Fruit fly (Drosophila melanogaster) whole organism, embryonic: ENCODE data around the gene Ir92a.
A peak's percentile ranks its signal among the peaks of the same experiment; 100 is the strongest.

Experiments used
- Abd-B ChIP-seq: fragments of 200-800 bp; sonication (Bioruptor generic); optimal IDR thresholded peaks from 2 replicates; lab custom pipeline; 2018; ENCODE audit warnings: missing biosample characterization, mild to moderate bottlenecking, missing genetic modification characterization, moderate library complexity
- Awh ChIP-seq: fragments of 200-800 bp; sonication (Bioruptor generic); IDR thresholded peaks from 2 replicates; pipeline ENCODE4, ENCODE4 v1.3.6; 2022; ENCODE audit warnings: missing biosample characterization, missing genetic modification characterization
- BEAF-32 ChIP-seq: fragments of 200-800 bp; sonication (Bioruptor generic); optimal IDR thresholded peaks from 3 replicates; lab custom pipeline; 2017; ENCODE audit warnings: missing biosample characterization, missing genetic modification characterization, mild to moderate bottlenecking, moderate library complexity, missing genetic modification reagents
- Bdp1 ChIP-seq: fragments of 200-800 bp; sonication (Bioruptor generic); optimal IDR thresholded peaks from 3 replicates; lab custom pipeline; 2016; ENCODE audit warnings: missing biosample characterization, missing genetic modification characterization
- CG10267 ChIP-seq: fragments of 200-800 bp; sonication (Bioruptor generic); optimal IDR thresholded peaks from 2 replicates; lab custom pipeline; 2018; ENCODE audit warnings: missing biosample characterization, mild to moderate bottlenecking, missing genetic modification characterization, moderate library complexity
- CG10274 ChIP-seq: fragments of 200-800 bp; sonication (Bioruptor generic); optimal IDR thresholded peaks from 3 replicates; lab custom pipeline; 2017; ENCODE audit warnings: missing biosample characterization, mild to moderate bottlenecking, missing genetic modification characterization
- CG10321 ChIP-seq: fragments of 200-800 bp; sonication (Bioruptor generic); IDR thresholded peaks from 2 replicates; pipeline ENCODE4 v1.3.6; 2022; ENCODE audit warnings: missing biosample characterization, missing genetic modification characterization
- CG12104 ChIP-seq: fragments of 200-800 bp; sonication (Bioruptor generic); optimal IDR thresholded peaks from 3 replicates; lab custom pipeline; 2016; ENCODE audit warnings: missing biosample characterization, missing genetic modification characterization
- CG12744 ChIP-seq: fragments of 200-800 bp; sonication (Bioruptor generic); optimal IDR thresholded peaks from 2 replicates; lab custom pipeline; 2016; ENCODE audit warnings: missing biosample characterization, missing genetic modification characterization
- CG14965 ChIP-seq: fragments of 200-800 bp; sonication (Bioruptor generic); optimal IDR thresholded peaks from 2 replicates; lab custom pipeline; 2016; ENCODE audit warnings: missing biosample characterization, missing genetic modification characterization, borderline replicate concordance
- CG1529 ChIP-seq: fragments of 200-800 bp; sonication (Bioruptor generic); optimal IDR thresholded peaks from 3 replicates; lab custom pipeline; 2018; ENCODE audit warnings: missing biosample characterization, missing genetic modification characterization
- CG1602 ChIP-seq: fragments of 200-800 bp; sonication (Bioruptor generic); optimal IDR thresholded peaks from 3 replicates; lab custom pipeline; 2016; ENCODE audit warnings: missing biosample characterization, missing genetic modification characterization
- CG1832 ChIP-seq: fragments of 200-800 bp; sonication (Bioruptor generic); optimal IDR thresholded peaks from 2 replicates; lab custom pipeline; 2017; ENCODE audit warnings: missing biosample characterization, mild to moderate bottlenecking, missing genetic modification characterization, inconsistent platforms
- CG2678 ChIP-seq: fragments of 200-800 bp; sonication (Bioruptor generic); optimal IDR thresholded peaks from 3 replicates; lab custom pipeline; 2019; ENCODE audit warnings: missing biosample characterization, mild to moderate bottlenecking, missing genetic modification characterization, moderate library complexity
- CG2889 ChIP-seq: fragments of 200-800 bp; sonication (Bioruptor generic); IDR thresholded peaks from 3 replicates; pipeline ENCODE4 v1.3.6; 2022; ENCODE audit warnings: missing biosample characterization, missing genetic modification characterization
- CG32767 ChIP-seq: fragments of 200-800 bp; sonication (Bioruptor generic); IDR thresholded peaks from 2 replicates; pipeline ENCODE4 v1.3.6; 2022; ENCODE audit warnings: missing biosample characterization, missing genetic modification characterization
- CG32772 ChIP-seq: fragments of 200-800 bp; sonication (Bioruptor generic); IDR thresholded peaks from 2 replicates; pipeline ENCODE4 v1.3.6; 2022; ENCODE audit warnings: missing biosample characterization, missing genetic modification characterization
- CG3847 ChIP-seq: fragments of 200-800 bp; sonication (Bioruptor generic); IDR thresholded peaks from 2 replicates; pipeline ENCODE4 v1.3.6; 2022; ENCODE audit warnings: missing biosample characterization, missing genetic modification characterization
- CG43689 ChIP-seq: fragments of 200-800 bp; sonication (Bioruptor generic); IDR thresholded peaks from 2 replicates; pipeline ENCODE4 v1.3.6; 2022; ENCODE audit warnings: missing biosample characterization, missing genetic modification characterization
- CG4424 ChIP-seq: fragments of 200-800 bp; sonication (Bioruptor generic); optimal IDR thresholded peaks from 3 replicates; lab custom pipeline; 2016; ENCODE audit warnings: missing biosample characterization, missing genetic modification characterization
- CG5180 ChIP-seq: fragments of 200-800 bp; sonication (Bioruptor generic); optimal IDR thresholded peaks from 3 replicates; lab custom pipeline; 2017; ENCODE audit warnings: missing biosample characterization, missing genetic modification characterization, mild to moderate bottlenecking, moderate library complexity, missing genetic modification reagents
- CG8944 ChIP-seq: fragments of 200-800 bp; sonication (Bioruptor generic); optimal IDR thresholded peaks from 3 replicates; lab custom pipeline; 2016; ENCODE audit warnings: missing biosample characterization, missing genetic modification characterization
- CG9797 ChIP-seq: fragments of 200-800 bp; sonication (Bioruptor generic); optimal IDR thresholded peaks from 3 replicates; lab custom pipeline; 2018; ENCODE audit warnings: missing biosample characterization, mild to moderate bottlenecking, missing genetic modification characterization
- Doc3 ChIP-seq: fragments of 200-800 bp; sonication (Bioruptor generic); IDR thresholded peaks from 3 replicates; pipeline ENCODE4 v1.3.6; 2022; ENCODE audit warnings: missing biosample characterization, missing genetic modification characterization; ENCODE audit not compliant: partially characterized antibody
- Meics ChIP-seq: fragments of 200-800 bp; sonication (Bioruptor generic); optimal IDR thresholded peaks from 2 replicates; lab custom pipeline; 2017; ENCODE audit warnings: missing biosample characterization, mild to moderate bottlenecking, missing genetic modification characterization
- Side ChIP-seq: fragments of 200-800 bp; sonication (Bioruptor generic); optimal IDR thresholded peaks from 2 replicates; lab custom pipeline; 2016; ENCODE audit warnings: missing biosample characterization, missing genetic modification characterization
- Stat92E ChIP-seq, 3 experiments: fragments of >200 bp in 2 of 3; fragments of 200-800 bp in 1 of 3; sonication (Bioruptor generic) in 1 of 3; optimal IDR thresholded peaks; 2 replicates each; lab custom pipeline; 2017 to 2019; ENCODE audit warnings: missing biosample characterization in 3 of 3, missing genetic modification characterization in 3 of 3, mild to moderate bottlenecking in 1 of 3, moderate library complexity in 1 of 3
- YL-1 ChIP-seq: fragments of 200-800 bp; sonication (Bioruptor generic); optimal IDR thresholded peaks from 3 replicates; lab custom pipeline; 2017; ENCODE audit warnings: missing biosample characterization, mild to moderate bottlenecking, missing genetic modification characterization
- abd-A ChIP-seq: fragments of 200-800 bp; sonication (Bioruptor generic); optimal IDR thresholded peaks from 3 replicates; lab custom pipeline; 2019; ENCODE audit warnings: missing biosample characterization, mild to moderate bottlenecking, missing genetic modification characterization, moderate library complexity
- az2 ChIP-seq: fragments of 200-800 bp; sonication (Bioruptor generic); optimal IDR thresholded peaks from 3 replicates; lab custom pipeline; 2016; ENCODE audit warnings: missing biosample characterization, missing genetic modification characterization
- bigmax ChIP-seq: fragments of 200-800 bp; sonication (Bioruptor generic); optimal IDR thresholded peaks from 2 replicates; lab custom pipeline; 2018; ENCODE audit warnings: missing biosample characterization, mild to moderate bottlenecking, missing genetic modification characterization
- chif ChIP-seq, 2 experiments: fragments of 200-800 bp; sonication (Bioruptor generic); optimal IDR thresholded peaks; 3 replicates each; lab custom pipeline; 2016; ENCODE audit warnings: missing biosample characterization in 2 of 2, missing genetic modification characterization in 2 of 2
- crol ChIP-seq: fragments of 200-800 bp; sonication (Bioruptor generic); IDR thresholded peaks from 2 replicates; pipeline ENCODE4 v1.3.6; 2022; ENCODE audit warnings: missing biosample characterization, missing genetic modification characterization
- dysf ChIP-seq: fragments of 200-800 bp; sonication (Bioruptor generic); IDR thresholded peaks from 3 replicates; pipeline ENCODE4 v1.3.6; 2022; ENCODE audit warnings: missing biosample characterization, missing genetic modification characterization
- exex ChIP-seq: fragments of 200-800 bp; sonication (Bioruptor generic); optimal IDR thresholded peaks from 4 replicates; lab custom pipeline; 2018; ENCODE audit warnings: missing biosample characterization, mild to moderate bottlenecking, missing genetic modification characterization, moderate library complexity
- eyg ChIP-seq: fragments of 200-800 bp; sonication (Bioruptor generic); optimal IDR thresholded peaks from 3 replicates; lab custom pipeline; 2016; ENCODE audit warnings: missing biosample characterization, missing genetic modification characterization
- hb ChIP-seq: fragments of 200-800 bp; sonication (Bioruptor generic); IDR thresholded peaks from 3 replicates; pipeline ENCODE4 v1.3.6; 2022; ENCODE audit warnings: missing biosample characterization, missing genetic modification characterization; ENCODE audit not compliant: partially characterized antibody
- hbn ChIP-seq: fragments of 200-800 bp; sonication (Bioruptor generic); IDR thresholded peaks from 2 replicates; pipeline ENCODE4 v1.3.6; 2022; ENCODE audit warnings: missing biosample characterization, missing genetic modification characterization; ENCODE audit not compliant: partially characterized antibody
- kni ChIP-seq: fragments of 200-800 bp; sonication (Bioruptor generic); optimal IDR thresholded peaks from 3 replicates; lab custom pipeline; 2017; ENCODE audit warnings: mild to moderate bottlenecking, missing biosample characterization, missing genetic modification reagents, missing genetic modification characterization
- oc ChIP-seq: fragments of 200-800 bp; sonication (Bioruptor generic); optimal IDR thresholded peaks from 2 replicates; lab custom pipeline; 2018; ENCODE audit warnings: missing biosample characterization, mild to moderate bottlenecking, missing genetic modification characterization, moderate library complexity
- pfk ChIP-seq: fragments of 200-800 bp; sonication (Bioruptor generic); optimal IDR thresholded peaks from 2 replicates; lab custom pipeline; 2018; ENCODE audit warnings: missing biosample characterization, mild to moderate bottlenecking, missing genetic modification characterization, moderate library complexity
- pros ChIP-seq: fragments of 200-800 bp; sonication (Bioruptor generic); optimal IDR thresholded peaks from 3 replicates; lab custom pipeline; 2019; ENCODE audit warnings: missing biosample characterization, mild to moderate bottlenecking, missing genetic modification characterization, moderate library complexity
- schlank ChIP-seq: fragments of 200-800 bp; sonication (Bioruptor generic); optimal IDR thresholded peaks from 2 replicates; lab custom pipeline; 2018; ENCODE audit warnings: missing biosample characterization, mild to moderate bottlenecking, missing genetic modification characterization
- scrt ChIP-seq: fragments of 200-800 bp; sonication (Bioruptor generic); optimal IDR thresholded peaks from 2 replicates; lab custom pipeline; 2018; ENCODE audit warnings: missing biosample characterization, mild to moderate bottlenecking, missing genetic modification characterization, moderate library complexity
- sd ChIP-seq: fragments of 200-800 bp; sonication (Bioruptor generic); optimal IDR thresholded peaks from 3 replicates; lab custom pipeline; 2018; ENCODE audit warnings: missing biosample characterization, mild to moderate bottlenecking, missing genetic modification characterization, moderate library complexity
- sqz ChIP-seq: fragments of 200-800 bp; sonication (Bioruptor generic); optimal IDR thresholded peaks from 3 replicates; lab custom pipeline; 2018; ENCODE audit warnings: missing biosample characterization, mild to moderate bottlenecking, missing genetic modification characterization
- twi ChIP-seq: fragments of 200-800 bp; optimal IDR thresholded peaks from 2 replicates; lab custom pipeline; 2019; ENCODE audit warnings: missing biosample characterization, mild to moderate bottlenecking, missing genetic modification characterization, moderate library complexity

Gene Ir92a

dm6 chr3R:20291106-20291505, 47.7 kb upstream of the Ir92a start (continued):
- TF ChIP-seq dysf (GFP tag; lab: Robert Waterston, UW) (no peak), Bdp1 (GFP tag; lab: Kevin White, UChicago) (no peak), CG43689 (GFP tag; lab: Robert Waterston, UW) (no peak), eyg (no peak), abd-A (peak; percentile 70), pros (GFP tag; lab: Kevin White, UChicago) (peak; percentile 71), Abd-B (GFP tag; lab: Kevin White, UChicago) (no peak), exex (tag; lab: Kevin White, UChicago) (no peak), CG12104 (GFP tag; lab: Kevin White, UChicago) (no peak), Awh (GFP tag; lab: Robert Waterston, UW) (0 out of 2 replicates have a peak, but pooled peaks have one; percentile 23), oc (peak; percentile 82), CG1602 (GFP tag; lab: Kevin White, UChicago) (no peak), CG4424 (GFP tag; lab: Kevin White, UChicago) (no peak), Meics (GFP tag; lab: Kevin White, UChicago) (no peak), CG32767 (GFP tag; lab: Robert Waterston, UW) (no peak), hb (GFP tag; lab: Robert Waterston, UW) (no peak), Doc3 (no peak), Side (no peak), CG3847 (GFP tag; lab: Robert Waterston, UW) (no peak), hbn (no peak), sqz (GFP tag; lab: Kevin White, UChicago) (no peak), sd (tag; lab: Kevin White, UChicago) (peak; percentile 67), CG2678 (tag; lab: Kevin White, UChicago) (no peak), twi (no peak), bigmax (GFP tag; lab: Kevin White, UChicago) (no peak), CG2889 (GFP tag; lab: Robert Waterston, UW) (no peak), CG1832 (GFP tag; lab: Kevin White, UChicago) (peak; percentile 70), CG10321 (peak; percentile 50), CG5180 (GFP tag; lab: Kevin White, UChicago) (no peak), CG8944 (GFP tag; lab: Kevin White, UChicago) (no peak), CG32772 (GFP tag; lab: Robert Waterston, UW) (no peak), CG9797 (GFP tag; lab: Kevin White, UChicago) (no peak), CG12744 (no peak), CG10274 (GFP tag; lab: Kevin White, UChicago) (peak; percentile 84), az2 (GFP tag; lab: Kevin White, UChicago) (no peak), crol (GFP tag; lab: Robert Waterston, UW) (peak; percentile 47; the same call in 1 of the 2 replicates), scrt (GFP tag; lab: Kevin White, UChicago) (no peak), CG1529 (no peak), kni (GFP tag; lab: Kevin White, UChicago) (peak; percentile 82), chif (GFP tag; optimal IDR thresholded peaks at IDR 0.05; lab: Kevin White, UChicago) (no peak), schlank (tag; lab: Kevin White, UChicago) (no peak), YL-1 (GFP tag; lab: Kevin White, UChicago) (no peak), Stat92E (GFP tag; optimal IDR thresholded peaks at IDR 0.05; lab: Kevin White, UChicago) (peak in 1 of 3 experiments; percentile 62), pfk (GFP tag; lab: Kevin White, UChicago) (no peak), CG10267 (tag; lab: Kevin White, UChicago) (no peak), BEAF-32 (GFP tag; lab: Kevin White, UChicago) (no peak), CG14965 (GFP tag; lab: Kevin White, UChicago) (no peak)
